Fruit fly (Drosophila melanogaster) whole organism, embryonic: ENCODE measurements around the gene CG1172.

ENCODE experiments used
- Ada2b ChIP-seq: fragments of 200-800 bp; sonication (Bioruptor generic); IDR thresholded peaks from 2 replicates; pipeline ENCODE4 v1.3.6; 2022; ENCODE audit warnings: missing biosample characterization, missing genetic modification characterization
- Antp ChIP-seq: fragments of 200-800 bp; sonication (Bioruptor generic); optimal IDR thresholded peaks from 3 replicates; lab custom pipeline; 2016; ENCODE audit warnings: missing biosample characterization, missing genetic modification characterization
- CG10959 ChIP-seq: fragments of 200-800 bp; sonication (Bioruptor generic); IDR thresholded peaks from 2 replicates; pipeline ENCODE4 v1.3.6; 2022; ENCODE audit warnings: missing biosample characterization, missing genetic modification characterization
- CG11093 ChIP-seq: fragments of 200-800 bp; sonication (Bioruptor generic); IDR thresholded peaks from 3 replicates; pipeline ENCODE4 v1.3.6; 2022; ENCODE audit warnings: missing biosample characterization, missing genetic modification characterization
- CG11504 ChIP-seq: fragments of 200-800 bp; sonication (Bioruptor generic); optimal IDR thresholded peaks from 3 replicates; lab custom pipeline; 2019; ENCODE audit warnings: missing biosample characterization, mild to moderate bottlenecking, missing genetic modification characterization, moderate library complexity
- CG12744 ChIP-seq: fragments of 200-800 bp; sonication (Bioruptor generic); optimal IDR thresholded peaks from 2 replicates; lab custom pipeline; 2016; ENCODE audit warnings: missing biosample characterization, missing genetic modification characterization
- CG13775 ChIP-seq: fragments of 200-800 bp; sonication (Bioruptor generic); optimal IDR thresholded peaks from 3 replicates; lab custom pipeline; 2017; ENCODE audit warnings: missing biosample characterization, mild to moderate bottlenecking, missing genetic modification characterization
- CG15514 ChIP-seq: fragments of 200-800 bp; sonication (Bioruptor generic); optimal IDR thresholded peaks from 3 replicates; lab custom pipeline; 2017; ENCODE audit warnings: missing biosample characterization, missing genetic modification characterization, mild to moderate bottlenecking, moderate library complexity, missing genetic modification reagents
- CG16779 ChIP-seq: fragments of 200-800 bp; sonication (Bioruptor generic); IDR thresholded peaks from 2 replicates; pipeline ENCODE4 v1.3.6; 2022; ENCODE audit warnings: missing biosample characterization, missing genetic modification characterization
- CG17359 ChIP-seq: fragments of 200-800 bp; sonication (Bioruptor generic); optimal IDR thresholded peaks from 3 replicates; lab custom pipeline; 2018; ENCODE audit warnings: missing biosample characterization, mild to moderate bottlenecking, missing genetic modification characterization, moderate library complexity
- CG17385 ChIP-seq: fragments of 200-800 bp; sonication (Bioruptor generic); optimal IDR thresholded peaks from 3 replicates; lab custom pipeline; 2018; ENCODE audit warnings: missing biosample characterization, mild to moderate bottlenecking, missing genetic modification characterization
- CG3163 ChIP-seq: fragments of 200-800 bp; sonication (Bioruptor generic); optimal IDR thresholded peaks from 3 replicates; lab custom pipeline; 2016; ENCODE audit warnings: missing biosample characterization, missing genetic modification characterization
- CG34422 ChIP-seq: fragments of 200-800 bp; sonication (Bioruptor generic); IDR thresholded peaks from 3 replicates; pipeline ENCODE4 v1.3.6; 2022; ENCODE audit warnings: missing biosample characterization, missing genetic modification characterization
- CG4617 ChIP-seq: fragments of 200-800 bp; sonication (Bioruptor generic); optimal IDR thresholded peaks from 3 replicates; lab custom pipeline; 2016; ENCODE audit warnings: missing biosample characterization, missing genetic modification characterization, borderline replicate concordance
- CG6175 ChIP-seq: fragments of 200-800 bp; sonication (Bioruptor generic); IDR thresholded peaks from 3 replicates; pipeline ENCODE4 v1.3.6; 2022; ENCODE audit warnings: missing biosample characterization, missing genetic modification characterization
- CG8089 ChIP-seq: fragments of 200-800 bp; sonication (Bioruptor generic); optimal IDR thresholded peaks from 3 replicates; lab custom pipeline; 2016; ENCODE audit warnings: missing biosample characterization, missing genetic modification characterization
- CG8290 ChIP-seq, 3 experiments: fragments of 200-800 bp; sonication (Bioruptor generic); optimal IDR thresholded peaks; 2 replicates each; lab custom pipeline; 2016 to 2019; ENCODE audit warnings: missing biosample characterization in 3 of 3, missing genetic modification characterization in 3 of 3, mild to moderate bottlenecking in 2 of 3, moderate library complexity in 1 of 3
- CG9215 ChIP-seq: fragments of 200-800 bp; sonication (Bioruptor generic); IDR thresholded peaks from 2 replicates; pipeline ENCODE4 v1.3.6; 2022; ENCODE audit warnings: missing biosample characterization, missing genetic modification characterization
- CG9437 ChIP-seq: fragments of 200-800 bp; sonication (Bioruptor generic); optimal IDR thresholded peaks from 2 replicates; lab custom pipeline; 2018; ENCODE audit warnings: missing biosample characterization, mild to moderate bottlenecking, missing genetic modification characterization
- CG9609 ChIP-seq: fragments of 200-800 bp; sonication (Bioruptor generic); optimal IDR thresholded peaks from 3 replicates; lab custom pipeline; 2016; ENCODE audit warnings: missing biosample characterization, missing genetic modification characterization
- CG9797 ChIP-seq: fragments of 200-800 bp; sonication (Bioruptor generic); optimal IDR thresholded peaks from 3 replicates; lab custom pipeline; 2018; ENCODE audit warnings: missing biosample characterization, mild to moderate bottlenecking, missing genetic modification characterization
- D ChIP-seq, 2 experiments: fragments of 200-800 bp in 1 of 2; fragments of >200 bp in 1 of 2; sonication (Bioruptor generic) in 1 of 2; optimal IDR thresholded peaks; 2 replicates in 1 of 2; 3 replicates in 1 of 2; lab custom pipeline; 2017; ENCODE audit warnings: mild to moderate bottlenecking in 1 of 2, missing biosample characterization in 1 of 2, missing genetic modification characterization in 1 of 2, missing genetic modification reagents in 1 of 2
- Doc2 ChIP-seq: fragments of 200-800 bp; sonication (Bioruptor generic); IDR thresholded peaks from 2 replicates; pipeline ENCODE4 v1.3.6; 2022; ENCODE audit warnings: missing biosample characterization, missing genetic modification characterization
- Dref ChIP-seq: fragments of 200-800 bp; sonication (Bioruptor generic); IDR thresholded peaks from 2 replicates; pipeline ENCODE4 v1.3.6; 2022; ENCODE audit warnings: missing biosample characterization, missing genetic modification characterization
- Ets65A ChIP-seq: fragments of 200-800 bp; sonication (Bioruptor generic); peaks from one replicate; lab custom pipeline; 2016; ENCODE audit warnings: missing biosample characterization, missing genetic modification characterization
- Fer2 ChIP-seq: fragments of 200-800 bp; sonication (Bioruptor generic); optimal IDR thresholded peaks from 2 replicates; lab custom pipeline; 2018; ENCODE audit warnings: missing biosample characterization, mild to moderate bottlenecking, missing genetic modification characterization, moderate library complexity
- Max ChIP-seq: fragments of 200-800 bp; sonication (Bioruptor generic); optimal IDR thresholded peaks from 2 replicates; lab custom pipeline; 2016; ENCODE audit warnings: missing biosample characterization, mild to moderate bottlenecking, missing genetic modification characterization
- Nf-YB ChIP-seq: fragments of 200-800 bp; sonication (Bioruptor generic); optimal IDR thresholded peaks from 3 replicates; lab custom pipeline; 2019; ENCODE audit warnings: missing biosample characterization, mild to moderate bottlenecking, missing genetic modification characterization, moderate library complexity
- Oli ChIP-seq: fragments of 200-800 bp; sonication (Bioruptor generic); optimal IDR thresholded peaks from 2 replicates; lab custom pipeline; 2018; ENCODE audit warnings: missing biosample characterization, mild to moderate bottlenecking, missing genetic modification characterization, moderate library complexity
- Ptx1 ChIP-seq: fragments of 200-800 bp; sonication (Bioruptor generic); IDR thresholded peaks from 2 replicates; pipeline ENCODE4 v1.3.6; 2022; ENCODE audit warnings: missing biosample characterization, missing genetic modification characterization
- Side ChIP-seq: fragments of 200-800 bp; sonication (Bioruptor generic); optimal IDR thresholded peaks from 2 replicates; lab custom pipeline; 2016; ENCODE audit warnings: missing biosample characterization, missing genetic modification characterization
- Trl ChIP-seq, 3 experiments: fragments of >200 bp in 2 of 3; fragments of 200-800 bp in 1 of 3; sonication (Bioruptor generic) in 1 of 3; optimal IDR thresholded peaks; 2 replicates in 1 of 3; 3 replicates in 2 of 3; lab custom pipeline; 2016 to 2017; ENCODE audit warnings: missing biosample characterization in 1 of 3, missing genetic modification characterization in 1 of 3
- al ChIP-seq: fragments of 200-800 bp; sonication (Bioruptor generic); IDR thresholded peaks from 2 replicates; pipeline ENCODE4 v1.3.6; 2022; ENCODE audit warnings: missing biosample characterization, missing genetic modification characterization
- chn ChIP-seq: fragments of 200-800 bp; sonication (Bioruptor generic); optimal IDR thresholded peaks from 2 replicates; lab custom pipeline; 2016; ENCODE audit warnings: missing biosample characterization, missing genetic modification characterization
- cwo ChIP-seq: fragments of 200-800 bp; sonication (Bioruptor generic); optimal IDR thresholded peaks from 3 replicates; lab custom pipeline; 2017; ENCODE audit warnings: missing biosample characterization, missing genetic modification characterization, mild to moderate bottlenecking, moderate library complexity, missing genetic modification reagents
- danr ChIP-seq: fragments of 200-800 bp; sonication (Bioruptor generic); IDR thresholded peaks from 2 replicates; pipeline ENCODE4 v1.3.6; 2022; ENCODE audit warnings: missing biosample characterization, missing genetic modification characterization
- gt ChIP-seq: fragments of 200-800 bp; sonication (Bioruptor generic); IDR thresholded peaks from 2 replicates; pipeline ENCODE4 v1.3.6; 2022; ENCODE audit warnings: missing biosample characterization, missing genetic modification characterization
- her ChIP-seq: fragments of 200-800 bp; sonication (Bioruptor generic); optimal IDR thresholded peaks from 2 replicates; lab custom pipeline; 2016; ENCODE audit warnings: missing biosample characterization, missing genetic modification characterization
- pan ChIP-seq, 4 experiments: fragments of >200 bp in 3 of 4; fragments of 200-800 bp in 1 of 4; sonication (Bioruptor generic) in 1 of 4; optimal IDR thresholded peaks in 3 of 4; IDR thresholded peaks in 1 of 4; 2 replicates each; pipeline versions ENCODE4 v1.3.6 to Lab custom; 2017 to 2022; ENCODE audit warnings: missing biosample characterization in 2 of 4, missing genetic modification characterization in 2 of 4, mixed read lengths in 1 of 4
- psq ChIP-seq: fragments of 200-800 bp; sonication (Bioruptor generic); optimal IDR thresholded peaks from 2 replicates; lab custom pipeline; 2017; ENCODE audit warnings: missing biosample characterization, missing genetic modification characterization
- ranshi ChIP-seq: fragments of 200-800 bp; sonication (Bioruptor generic); IDR thresholded peaks from 2 replicates; pipeline ENCODE4 v1.3.6; 2022; ENCODE audit warnings: missing biosample characterization, missing genetic modification characterization
- ro ChIP-seq: fragments of 200-800 bp; sonication (Bioruptor generic); IDR thresholded peaks from 2 replicates; pipeline ENCODE4 v1.3.6; 2022; ENCODE audit warnings: missing biosample characterization, missing genetic modification characterization
- salm ChIP-seq: fragments of 200-800 bp; sonication (Bioruptor generic); optimal IDR thresholded peaks from 2 replicates; lab custom pipeline; 2018; ENCODE audit warnings: missing biosample characterization, mild to moderate bottlenecking, missing genetic modification characterization
- scrt ChIP-seq: fragments of 200-800 bp; sonication (Bioruptor generic); optimal IDR thresholded peaks from 2 replicates; lab custom pipeline; 2018; ENCODE audit warnings: missing biosample characterization, mild to moderate bottlenecking, missing genetic modification characterization, moderate library complexity
- sens-2 ChIP-seq: fragments of 200-800 bp; sonication (Bioruptor generic); IDR thresholded peaks from 2 replicates; pipeline ENCODE4 v1.3.6; 2022; ENCODE audit warnings: missing biosample characterization, missing genetic modification characterization
- trh ChIP-seq: fragments of 200-800 bp; sonication (Bioruptor generic); optimal IDR thresholded peaks from 2 replicates; lab custom pipeline; 2016; ENCODE audit warnings: missing biosample characterization, missing genetic modification characterization
- tup ChIP-seq: fragments of 200-800 bp; sonication (Bioruptor generic); optimal IDR thresholded peaks from 2 replicates; lab custom pipeline; 2016; ENCODE audit warnings: missing biosample characterization, mild to moderate bottlenecking, missing genetic modification characterization, moderate library complexity
- unpg ChIP-seq: fragments of 200-800 bp; sonication (Bioruptor generic); optimal IDR thresholded peaks from 3 replicates; lab custom pipeline; 2018; ENCODE audit warnings: missing biosample characterization, mild to moderate bottlenecking, missing genetic modification characterization, moderate library complexity
- z ChIP-seq: fragments of 200-800 bp; sonication (Bioruptor generic); IDR thresholded peaks from 3 replicates; pipeline ENCODE4 v1.3.6; 2022; ENCODE audit warnings: missing biosample characterization, missing genetic modification characterization

Gene CG1172

DNA sequence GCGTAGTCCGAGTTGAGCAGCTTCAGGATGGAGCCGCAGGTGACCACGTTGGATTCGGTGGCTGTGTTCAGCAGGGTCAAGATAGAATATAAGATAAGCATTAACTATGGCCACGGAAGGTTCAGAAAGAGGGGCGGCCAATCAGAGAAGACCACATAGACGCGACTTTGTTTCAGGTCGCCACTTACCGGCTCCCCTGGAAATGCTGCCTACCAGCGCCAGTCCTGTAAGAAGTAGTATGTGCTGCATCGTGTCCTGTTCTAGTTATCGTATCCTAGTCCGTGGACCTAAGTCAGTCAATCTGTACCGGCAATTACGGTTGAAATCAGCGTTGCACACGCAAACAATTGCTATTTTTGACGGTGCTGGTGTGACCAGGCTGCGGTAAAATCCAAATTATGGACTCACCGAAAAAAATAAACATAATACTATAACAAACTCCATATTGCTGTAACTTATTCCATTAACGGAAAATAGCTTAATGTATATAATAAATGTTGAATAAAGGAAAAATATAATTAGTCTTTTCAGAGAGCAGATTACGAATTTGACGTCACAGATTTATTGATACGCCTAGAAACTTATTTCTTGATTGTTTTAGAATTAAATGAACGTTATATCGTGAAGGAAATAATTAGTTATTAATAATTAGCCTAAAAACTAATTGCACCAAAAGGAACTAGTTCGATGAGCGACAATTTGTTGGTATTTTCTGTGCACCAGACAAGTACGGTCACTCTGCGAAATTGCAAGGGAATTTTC is 39.2 kb upstream of the CG1172 start, which contains the start of the genes CG11999 and CG1161 (continued):
- TF ChIP-seq pan (optimal IDR thresholded peaks at IDR 0.05; lab: Kevin White, UChicago) (no peak), pan (GFP tag; optimal IDR thresholded peaks at IDR 0.05 in 1 of 2, IDR thresholded peaks at IDR 0.05 in 1 of 2) (no peak), Oli (tag; lab: Kevin White, UChicago) (no peak), Ets65A (GFP tag; lab: Kevin White, UChicago) (no peak), salm (no peak), CG9215 (GFP tag; lab: Robert Waterston, UW) (no peak), danr (GFP tag; lab: Robert Waterston, UW) (no peak), trh (GFP tag; lab: Kevin White, UChicago) (no peak), ranshi (no peak), CG8290 (GFP tag; optimal IDR thresholded peaks at IDR 0.05; lab: Kevin White, UChicago) (peak; percentile 1), CG8290 (tag; optimal IDR thresholded peaks at IDR 0.05; lab: Kevin White, UChicago) (no peak), CG10959 (GFP tag; lab: Robert Waterston, UW) (no peak), Ada2b (GFP tag; lab: Robert Waterston, UW) (no peak), scrt (GFP tag; lab: Kevin White, UChicago) (no peak), ro (GFP tag; lab: Robert Waterston, UW) (no peak), cwo (GFP tag; lab: Kevin White, UChicago) (no peak), Doc2 (GFP tag; lab: Robert Waterston, UW) (no peak), Ptx1 (no peak), CG8089 (GFP tag; lab: Kevin White, UChicago) (no peak), CG17359 (tag; lab: Kevin White, UChicago) (no peak), CG34422 (GFP tag; lab: Robert Waterston, UW) (0 out of 3 replicates have a peak, but pooled peaks have one; percentile 24), psq (GFP tag; lab: Kevin White, UChicago) (no peak), unpg (GFP tag; lab: Kevin White, UChicago) (peak; percentile 12), CG3163 (no peak), tup (no peak), Trl (optimal IDR thresholded peaks at IDR 0.05; lab: Kevin White, UChicago) (no peak), Trl (GFP tag; optimal IDR thresholded peaks at IDR 0.05; lab: Kevin White, UChicago) (no peak), gt (GFP tag; lab: Robert Waterston, UW) (no peak), her (GFP tag; lab: Kevin White, UChicago) (no peak), D (optimal IDR thresholded peaks at IDR 0.05; lab: Kevin White, UChicago) (no peak), D (GFP tag; optimal IDR thresholded peaks at IDR 0.05; lab: Kevin White, UChicago) (no peak), CG12744 (no peak), CG13775 (GFP tag; lab: Kevin White, UChicago) (peak; percentile 10), Fer2 (tag; lab: Kevin White, UChicago) (no peak), z (GFP tag; lab: Robert Waterston, UW) (no peak), Dref (no peak), Antp (GFP tag; lab: Kevin White, UChicago) (no peak), CG4617 (peak; percentile 49), Max (no peak), CG16779 (GFP tag; lab: Robert Waterston, UW) (no peak), CG9797 (GFP tag; lab: Kevin White, UChicago) (peak; percentile 69), Nf-YB (GFP tag; lab: Kevin White, UChicago) (peak; percentile 90), CG15514 (GFP tag; lab: Kevin White, UChicago) (peak; percentile 99), CG6175 (GFP tag; lab: Robert Waterston, UW) (no peak), Side (GFP tag; lab: Kevin White, UChicago) (no peak), al (GFP tag; lab: Robert Waterston, UW) (no peak), chn (GFP tag; lab: Kevin White, UChicago) (no peak), CG17385 (GFP tag; lab: Kevin White, UChicago) (no peak), sens-2 (GFP tag; lab: Robert Waterston, UW) (no peak), CG9609 (no peak), CG9437 (GFP tag; lab: Kevin White, UChicago) (peak; percentile 10), CG11504 (tag; lab: Kevin White, UChicago) (peak; percentile 47), CG11093 (GFP tag; lab: Robert Waterston, UW) (no peak)
